Worm (Caenorhabditis elegans): ENCODE measurements around the gene Y59H11AM.1.

Y59H11AM.1 gene

DNA sequence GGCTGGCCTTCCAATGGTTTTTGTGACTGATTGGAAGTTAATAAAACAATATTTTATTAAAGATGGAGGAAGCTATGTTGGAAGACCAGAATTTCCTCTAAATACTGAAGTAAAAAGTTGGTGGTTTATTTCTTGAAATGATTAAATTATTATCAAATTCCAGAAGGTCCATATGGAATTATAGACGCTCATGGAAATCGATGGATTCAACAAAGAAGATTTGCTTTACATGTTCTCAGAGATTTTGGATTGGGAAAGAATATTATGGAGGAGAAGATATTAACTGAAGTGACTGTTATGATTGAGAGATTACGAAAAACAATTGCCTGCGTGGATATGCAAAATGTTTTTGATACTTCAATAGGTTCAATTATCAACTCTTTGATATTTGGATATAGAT lies 44.1 kb downstream of the Y59H11AM.1 start:
- TF ChIP-seq ceh-16 (tag; optimal IDR thresholded peaks at IDR 0.05) (no peak), pha-4 (tag; optimal IDR thresholded peaks at IDR 0.05) (no peak), mdl-1 (tag; optimal IDR thresholded peaks at IDR 0.05) (no peak), zag-1 (tag; optimal IDR thresholded peaks at IDR 0.05) (no peak), nhr-25 (tag; optimal IDR thresholded peaks at IDR 0.05) (no peak), daf-12 (tag; optimal IDR thresholded peaks at IDR 0.05) (no peak), elt-2 (tag; optimal IDR thresholded peaks at IDR 0.05) (no peak), ztf-11 (tag; optimal IDR thresholded peaks at IDR 0.05) (no peak), nhr-67 (tag; optimal IDR thresholded peaks at IDR 0.05) (no peak)

DNA sequence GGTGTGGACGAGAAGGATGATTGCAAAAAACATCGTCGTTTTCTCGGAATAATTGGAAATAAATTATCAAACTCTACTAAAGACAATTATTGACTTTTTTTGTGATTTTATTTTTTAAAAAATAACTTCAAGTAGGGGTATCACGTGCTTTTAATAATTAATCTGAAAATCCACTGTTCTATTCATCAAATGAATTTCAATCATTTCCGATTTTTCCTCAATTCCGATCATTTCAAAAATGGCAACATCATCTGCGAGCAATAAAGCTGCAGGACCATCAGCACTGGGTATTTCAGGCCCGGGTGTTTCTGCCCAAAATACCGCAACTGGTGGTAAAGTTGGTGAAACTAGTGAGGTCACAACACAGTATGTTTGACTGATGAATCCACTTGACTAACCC lies 45.8 kb downstream of the Y59H11AM.1 start, which contains the start of the genes F42A9.7 and F42A9.3:
Gene F42A9.7, minus strand, starts transcription at position 101 of the 400 bp plus-strand sequence.
Gene F42A9.3, plus strand, starts transcription at position 214 of the 400 bp plus-strand sequence.
- no peak for TF ChIP-seq lsy-12 (tag; optimal IDR thresholded peaks at IDR 0.05)
- TF ChIP-seq fkh-2 (tag; optimal IDR thresholded peaks at IDR 0.05): no peak
- TF ChIP-seq egl-5 (tag; optimal IDR thresholded peaks at IDR 0.05): no peak
- TF ChIP-seq ztf-11 (tag; optimal IDR thresholded peaks at IDR 0.05): no peak
- TF ChIP-seq pha-4 (tag; optimal IDR thresholded peaks at IDR 0.05): no peak
- TF ChIP-seq mdl-1 (tag; optimal IDR thresholded peaks at IDR 0.05): no peak
- no peak for TF ChIP-seq skn-1 (tag; optimal IDR thresholded peaks at IDR 0.05)
- no peak for TF ChIP-seq nhr-67 (tag; optimal IDR thresholded peaks at IDR 0.05)
- TF ChIP-seq ZK546.5 (tag; optimal IDR thresholded peaks at IDR 0.05): no peak

DNA sequence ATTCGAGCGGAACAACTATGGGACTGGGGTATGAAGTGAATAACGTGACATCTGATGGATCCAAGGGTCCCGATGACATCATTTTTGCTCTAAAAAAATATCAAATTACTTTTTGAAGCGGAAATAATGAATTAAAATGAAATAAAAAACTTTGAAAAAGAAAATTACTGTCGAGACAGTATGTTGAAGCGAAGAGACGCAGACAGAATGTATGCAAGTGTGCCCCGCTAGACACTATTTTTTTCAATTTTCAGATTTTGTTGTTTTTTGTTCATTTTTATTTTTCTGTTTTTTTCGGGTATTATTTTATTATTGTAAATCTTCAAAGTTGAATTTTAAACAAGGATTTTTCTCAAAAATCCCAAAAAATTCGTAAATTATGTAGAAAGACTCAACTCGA lies 47.5 kb downstream of the Y59H11AM.1 start, which contains the start of gene F42A9.8:
Gene F42A9.8, minus strand, starts transcription at position 88 of the 400 bp plus-strand sequence.
- TF ChIP-seq daf-12 (tag; optimal IDR thresholded peaks at IDR 0.05) (no peak), pha-4 (tag; optimal IDR thresholded peaks at IDR 0.05) (peak; percentile 40), elt-1 (tag; optimal IDR thresholded peaks at IDR 0.05) (no peak), lin-15B (tag; optimal IDR thresholded peaks at IDR 0.05) (peak; percentile 13), tbx-2 (tag; optimal IDR thresholded peaks at IDR 0.05) (no peak), nfya-1 (tag; optimal IDR thresholded peaks at IDR 0.05; ENCODE audit: insufficient read depth) (peak; percentile 31)

DNA sequence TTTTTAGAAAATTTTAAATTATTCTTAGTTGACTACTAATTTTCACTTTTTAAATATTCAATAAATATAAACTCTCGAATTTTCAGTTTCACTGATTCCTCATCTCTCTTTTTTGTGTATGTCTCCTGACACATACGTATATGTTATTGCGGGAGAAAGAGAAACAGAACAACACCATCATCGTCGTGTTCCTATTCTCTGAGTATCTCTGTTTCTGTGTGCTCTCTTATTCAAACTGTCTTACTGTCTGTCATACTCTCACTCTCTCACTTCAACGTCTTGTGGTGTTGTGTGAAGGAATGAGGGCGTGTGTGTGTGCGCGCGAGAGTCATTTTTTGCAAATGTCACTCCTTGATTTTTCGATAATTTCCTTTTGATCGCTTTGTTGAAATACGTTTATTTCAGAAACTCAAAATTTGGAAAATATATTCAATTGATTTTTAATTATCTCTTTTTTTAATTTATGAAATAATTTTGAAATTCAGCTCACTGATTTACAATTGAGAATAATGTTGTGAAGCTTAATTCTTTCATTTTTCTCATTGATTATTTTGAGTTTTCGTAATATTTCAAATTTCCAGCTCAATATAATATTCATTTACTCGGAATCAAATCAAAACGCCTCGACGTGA lies 49.0 kb downstream of the Y59H11AM.1 start, which contains the start of gene lin-49:
Gene lin-49, plus strand, starts transcription at position 582 of the 632 bp plus-strand sequence.
- TF ChIP-seq unc-62 (GFP tag; optimal IDR thresholded peaks at IDR 0.05): no peak
- peak; percentile 27 for TF ChIP-seq lin-39 (tag; optimal IDR thresholded peaks at IDR 0.05)
- TF ChIP-seq zag-1 (tag; optimal IDR thresholded peaks at IDR 0.05): no peak
- peak; percentile 35 for TF ChIP-seq pqm-1 (tag; optimal IDR thresholded peaks at IDR 0.05)
- TF ChIP-seq elt-2 (tag; optimal IDR thresholded peaks at IDR 0.05): peak; percentile 54
- TF ChIP-seq nhr-237 (tag; optimal IDR thresholded peaks at IDR 0.05): no peak
- TF ChIP-seq ceh-16 (tag; optimal IDR thresholded peaks at IDR 0.05): no peak
- TF ChIP-seq nhr-28 (tag; optimal IDR thresholded peaks at IDR 0.05): no peak
- TF ChIP-seq lsy-12 (tag; optimal IDR thresholded peaks at IDR 0.05): no peak
- TF ChIP-seq R02D3.7 (tag; optimal IDR thresholded peaks at IDR 0.05): no peak
- no peak for TF ChIP-seq eor-1 (tag; optimal IDR thresholded peaks at IDR 0.05)
- peak; percentile 30 for TF ChIP-seq jun-1 (tag; optimal IDR thresholded peaks at IDR 0.05)
- no peak for TF ChIP-seq fos-1 (tag; optimal IDR thresholded peaks at IDR 0.05)
- no peak for TF ChIP-seq nhr-67 (tag; optimal IDR thresholded peaks at IDR 0.05)
- no peak for TF ChIP-seq ceh-82 (tag; optimal IDR thresholded peaks at IDR 0.05)
- TF ChIP-seq snpc-4 (tag; optimal IDR thresholded peaks at IDR 0.05): peak; percentile 56
- TF ChIP-seq pha-4 (tag; optimal IDR thresholded peaks at IDR 0.05): peak; percentile 93
- no peak for TF ChIP-seq daf-12 (tag; optimal IDR thresholded peaks at IDR 0.05)
- TF ChIP-seq nhr-11 (tag; optimal IDR thresholded peaks at IDR 0.05): peak; percentile 16
- no peak for TF ChIP-seq nhr-76 (tag; optimal IDR thresholded peaks at IDR 0.05)
- TF ChIP-seq unc-39 (tag; optimal IDR thresholded peaks at IDR 0.05): no peak
- no peak for TF ChIP-seq elt-3 (tag; optimal IDR thresholded peaks at IDR 0.05)
- TF ChIP-seq ztf-11 (tag; optimal IDR thresholded peaks at IDR 0.05): no peak
- no peak for TF ChIP-seq nhr-77 (tag; optimal IDR thresholded peaks at IDR 0.05)
- TF ChIP-seq ceh-9 (tag; optimal IDR thresholded peaks at IDR 0.05): no peak
- TF ChIP-seq mml-1 (tag; optimal IDR thresholded peaks at IDR 0.05): no peak
- TF ChIP-seq fkh-10 (GFP tag; optimal IDR thresholded peaks at IDR 0.05): no peak
- no peak for TF ChIP-seq sea-2 (GFP tag; optimal IDR thresholded peaks at IDR 0.05)
- TF ChIP-seq fkh-2 (tag; optimal IDR thresholded peaks at IDR 0.05): no peak
- peak; percentile 65 for TF ChIP-seq ceh-28 (tag; optimal IDR thresholded peaks at IDR 0.05)
- peak; percentile 88 for TF ChIP-seq hmg-11 (tag; optimal IDR thresholded peaks at IDR 0.05)
- peak; percentile 79 for TF ChIP-seq nhr-23 (tag; optimal IDR thresholded peaks at IDR 0.05)
- no peak for TF ChIP-seq tbx-2 (tag; optimal IDR thresholded peaks at IDR 0.05)
- peak; percentile 75 for TF ChIP-seq nhr-25 (tag; optimal IDR thresholded peaks at IDR 0.05)
- no peak for TF ChIP-seq aly-2 (tag; optimal IDR thresholded peaks at IDR 0.05)
- no peak for TF ChIP-seq nhr-12 (tag; optimal IDR thresholded peaks at IDR 0.05)
- peak; percentile 80 for TF ChIP-seq nfya-1 (tag; optimal IDR thresholded peaks at IDR 0.05; ENCODE audit: insufficient read depth)
- peak; percentile 1 for TF ChIP-seq ztf-4 (tag; optimal IDR thresholded peaks at IDR 0.05)
- TF ChIP-seq mdl-1 (tag; optimal IDR thresholded peaks at IDR 0.05): no peak
